Worm (Caenorhabditis elegans): ENCODE data around the gene asm-3.

The asm-3 gene

DNA sequence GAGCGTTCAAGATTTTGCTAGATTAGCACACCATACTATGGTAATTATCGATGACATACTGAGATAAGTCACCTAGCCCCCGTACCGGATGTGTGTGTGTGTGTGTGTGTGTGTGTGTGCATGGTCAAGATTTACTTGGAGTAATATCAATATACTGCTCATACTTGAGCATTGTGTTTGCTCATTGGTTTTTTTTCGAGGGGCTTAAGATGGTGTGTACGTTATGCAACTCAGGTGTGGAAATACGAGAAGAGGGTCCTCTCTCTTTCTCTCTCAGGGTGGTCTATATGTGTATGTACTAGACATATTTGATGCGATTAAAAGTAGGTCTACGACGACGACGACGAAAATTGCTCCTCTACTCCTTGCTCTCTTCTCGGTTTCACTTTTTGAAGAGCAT is 36.7 kb upstream of the asm-3 start:
- peak; percentile 13 for TF ChIP-seq ces-1 (GFP tag; optimal IDR thresholded peaks at IDR 0.05)
- TF ChIP-seq ceh-83 (GFP tag; optimal IDR thresholded peaks at IDR 0.05) = no peak
- TF ChIP-seq nhr-2 (tag; optimal IDR thresholded peaks at IDR 0.05) = peak; percentile 66

DNA sequence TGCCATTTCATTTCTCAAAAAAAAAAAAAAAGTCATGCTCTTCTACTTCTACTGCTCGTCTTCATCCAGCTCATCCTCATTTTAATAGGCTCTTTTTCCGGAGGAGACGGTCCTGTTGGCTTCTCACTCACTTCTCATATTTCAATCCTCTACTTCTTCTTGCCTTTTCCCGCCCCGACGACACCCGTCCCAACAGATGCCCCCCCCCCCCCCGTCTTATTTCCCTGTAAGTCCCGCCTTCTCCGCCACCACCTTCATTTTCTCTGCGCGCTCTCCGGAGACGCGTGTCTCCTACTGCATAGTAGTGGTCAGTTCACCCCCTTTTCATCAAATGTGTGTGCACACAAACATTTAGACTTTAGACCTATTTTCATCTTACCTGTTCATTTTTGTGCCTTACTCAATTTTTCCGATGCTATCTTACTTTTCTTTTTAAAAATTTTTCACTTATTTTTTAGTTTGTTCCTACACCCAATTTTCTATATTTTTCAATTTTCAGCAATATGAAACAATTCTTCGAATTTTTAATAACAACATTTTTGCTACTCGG is 35.2 kb upstream of the asm-3 start, which contains the start of gene efn-4:
efn-4 (plus strand) TSS at position 500 of the 550 bp plus-strand sequence.
- TF ChIP-seq elt-3 (tag; optimal IDR thresholded peaks at IDR 0.05) = no peak
- TF ChIP-seq M03D4.4 (tag; optimal IDR thresholded peaks at IDR 0.05) = peak; percentile 39
- no peak for TF ChIP-seq tbx-8 (GFP tag; optimal IDR thresholded peaks at IDR 0.05)
- no peak for TF ChIP-seq flh-1 (GFP tag; optimal IDR thresholded peaks at IDR 0.05)
- TF ChIP-seq lin-13 (tag; optimal IDR thresholded peaks at IDR 0.05) = no peak
- no peak for TF ChIP-seq ztf-11 (tag; optimal IDR thresholded peaks at IDR 0.05)
- TF ChIP-seq mep-1 (tag; optimal IDR thresholded peaks at IDR 0.05) = no peak
- TF ChIP-seq sptf-1 (tag; optimal IDR thresholded peaks at IDR 0.05) = peak; percentile 30
- no peak for TF ChIP-seq blmp-1 (tag; optimal IDR thresholded peaks at IDR 0.05)
- TF ChIP-seq unc-120 (tag; optimal IDR thresholded peaks at IDR 0.05; ENCODE audit: poor library complexity, severe bottlenecking) = peak; percentile 11
- no peak for TF ChIP-seq bed-3 (GFP tag; optimal IDR thresholded peaks at IDR 0.05)

- TF ChIP-seq M03D4.4 (tag; optimal IDR thresholded peaks at IDR 0.05) = no peak
- no peak for TF ChIP-seq ceh-43 (GFP tag; optimal IDR thresholded peaks at IDR 0.05)
- TF ChIP-seq nhr-12 (tag; optimal IDR thresholded peaks at IDR 0.05) = no peak
- TF ChIP-seq nhr-2 (tag; optimal IDR thresholded peaks at IDR 0.05) = peak; percentile 54
- TF ChIP-seq cnd-1 (tag; optimal IDR thresholded peaks at IDR 0.05) = no peak
- peak; percentile 74 for TF ChIP-seq elt-1 (tag; optimal IDR thresholded peaks at IDR 0.05; ENCODE audit: borderline replicate concordance, insufficient read depth)
- peak; percentile 44 for TF ChIP-seq unc-62 (GFP tag; optimal IDR thresholded peaks at IDR 0.05)
- TF ChIP-seq lin-32 (GFP tag; optimal IDR thresholded peaks at IDR 0.05) = no peak
- no peak for TF ChIP-seq ceh-83 (GFP tag; optimal IDR thresholded peaks at IDR 0.05)
- TF ChIP-seq mab-5 (tag; optimal IDR thresholded peaks at IDR 0.05) = no peak
- TF ChIP-seq sem-2 (GFP tag; optimal IDR thresholded peaks at IDR 0.05) = no peak
- TF ChIP-seq bed-3 (GFP tag; optimal IDR thresholded peaks at IDR 0.05) = no peak
- TF ChIP-seq lin-13 (tag; optimal IDR thresholded peaks at IDR 0.05) = no peak
Measured at ce11 chrIV:554005-554404, 30.4 kb upstream of the asm-3 start.

DNA sequence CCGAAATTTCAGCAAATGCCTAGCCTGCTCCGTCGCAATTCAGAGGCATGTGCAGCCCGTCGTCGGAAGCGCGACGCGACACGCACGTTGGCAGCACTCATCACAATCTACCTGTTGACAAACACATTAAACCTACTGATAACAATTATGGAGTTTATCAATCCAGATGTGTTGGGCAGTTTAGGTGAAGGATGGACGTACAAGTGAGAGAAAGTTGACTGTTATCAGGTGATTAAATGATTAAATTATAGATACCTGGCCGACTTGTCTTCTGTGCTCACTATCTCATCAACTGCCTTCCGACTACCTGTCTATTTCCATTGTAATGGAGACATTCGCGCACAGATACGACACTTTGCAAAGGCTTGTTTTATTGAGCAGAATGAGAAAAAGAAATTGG is 28.3 kb upstream of the asm-3 start:
- TF ChIP-seq mep-1 (tag; optimal IDR thresholded peaks at IDR 0.05) (no peak), nhr-76 (tag; optimal IDR thresholded peaks at IDR 0.05) (no peak), unc-62 (GFP tag; optimal IDR thresholded peaks at IDR 0.05) (no peak), ceh-83 (GFP tag; optimal IDR thresholded peaks at IDR 0.05) (no peak), mls-2 (tag; optimal IDR thresholded peaks at IDR 0.05) (no peak), pha-4 (tag; optimal IDR thresholded peaks at IDR 0.05) (no peak), tbx-8 (GFP tag; optimal IDR thresholded peaks at IDR 0.05) (no peak), ztf-11 (tag; optimal IDR thresholded peaks at IDR 0.05) (no peak), cnd-1 (tag; optimal IDR thresholded peaks at IDR 0.05) (no peak), flh-1 (GFP tag; optimal IDR thresholded peaks at IDR 0.05) (no peak), M03D4.4 (tag; optimal IDR thresholded peaks at IDR 0.05) (no peak), ceh-43 (GFP tag; optimal IDR thresholded peaks at IDR 0.05) (no peak), bed-3 (GFP tag; optimal IDR thresholded peaks at IDR 0.05) (no peak)

DNA sequence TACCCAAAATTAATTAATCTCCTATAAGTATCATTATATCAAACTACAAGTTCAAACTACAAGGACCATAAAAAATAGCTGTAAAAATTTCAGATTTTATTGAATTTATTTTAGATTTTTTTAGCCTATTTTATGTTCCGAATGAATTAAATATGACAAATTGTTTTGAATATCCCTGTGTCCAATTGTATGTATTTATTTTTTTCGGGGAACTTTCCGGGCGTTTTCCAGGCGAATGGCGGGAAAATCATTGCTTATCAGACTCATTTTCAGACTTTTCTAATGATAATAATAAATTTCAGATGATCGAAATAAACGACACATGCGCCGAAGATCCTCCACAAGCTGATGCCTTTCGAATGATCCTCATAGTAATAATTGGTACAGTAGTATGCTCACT is 24.4 kb upstream of the asm-3 start, which contains the start of gene F56A11.4:
F56A11.4 (plus strand) TSS at position 301 of the 400 bp plus-strand sequence.
- TF ChIP-seq nhr-12 (tag; optimal IDR thresholded peaks at IDR 0.05) (no peak), ceh-83 (GFP tag; optimal IDR thresholded peaks at IDR 0.05) (no peak), pha-4 (tag; optimal IDR thresholded peaks at IDR 0.05) (no peak), ztf-11 (tag; optimal IDR thresholded peaks at IDR 0.05) (no peak)

ce11 chrIV:545852-546251 is 22.2 kb upstream of the asm-3 start:
- TF ChIP-seq elt-3 (tag; optimal IDR thresholded peaks at IDR 0.05) (no peak), nhr-76 (tag; optimal IDR thresholded peaks at IDR 0.05) (no peak), unc-39 (tag; optimal IDR thresholded peaks at IDR 0.05) (no peak), sem-2 (GFP tag; optimal IDR thresholded peaks at IDR 0.05) (no peak), ceh-43 (GFP tag; optimal IDR thresholded peaks at IDR 0.05) (no peak), hlh-1 (tag; optimal IDR thresholded peaks at IDR 0.05) (no peak), pha-4 (tag; optimal IDR thresholded peaks at IDR 0.05) (no peak), snpc-4 (tag; optimal IDR thresholded peaks at IDR 0.05) (no peak), mep-1 (tag; optimal IDR thresholded peaks at IDR 0.05) (no peak), unc-62 (GFP tag; optimal IDR thresholded peaks at IDR 0.05) (no peak), ceh-39 (tag; optimal IDR thresholded peaks at IDR 0.05) (no peak), flh-1 (GFP tag; optimal IDR thresholded peaks at IDR 0.05) (no peak), nhr-237 (tag; optimal IDR thresholded peaks at IDR 0.05) (no peak), lsy-2 (tag; optimal IDR thresholded peaks at IDR 0.05) (no peak), nhr-2 (tag; optimal IDR thresholded peaks at IDR 0.05) (no peak), M03D4.4 (tag; optimal IDR thresholded peaks at IDR 0.05) (no peak), mab-5 (tag; optimal IDR thresholded peaks at IDR 0.05) (no peak)

All from whole organism, mixed stage, embryonic.